Worm (Caenorhabditis elegans): ENCODE results near the gene Y48E1C.2.

ce11 chrII:13446597-13446996, 22.3 kb downstream of the Y48E1C.2 start:
- TF ChIP-seq ama-1 (optimal IDR thresholded peaks at IDR 0.05): no peak
- TF ChIP-seq ces-1 (GFP tag; optimal IDR thresholded peaks at IDR 0.05): no peak
- TF ChIP-seq pqm-1 (tag; optimal IDR thresholded peaks at IDR 0.05): no peak
- TF ChIP-seq lir-3 (tag; optimal IDR thresholded peaks at IDR 0.05): no peak
- TF ChIP-seq skn-1 (tag; optimal IDR thresholded peaks at IDR 0.05): no peak
- no peak for TF ChIP-seq fos-1 (tag; optimal IDR thresholded peaks at IDR 0.05)
- TF ChIP-seq hmg-1.1 (GFP tag; IDR thresholded peaks at IDR 0.05): no peak
- TF ChIP-seq rbr-2 (tag; optimal IDR thresholded peaks at IDR 0.05): no peak
- TF ChIP-seq nhr-48 (tag; optimal IDR thresholded peaks at IDR 0.05): no peak
- no peak for TF ChIP-seq attf-4 (tag; optimal IDR thresholded peaks at IDR 0.05)
- TF ChIP-seq zfp-3 (GFP tag; conservative IDR thresholded peaks at IDR 0.05): no peak
